Worm (Caenorhabditis elegans): ENCODE measurements around the gene K02C4.2.

ce11 chrII:8117426-8117825 lies 41.9 kb downstream of the K02C4.2 start:
- TF ChIP-seq akir-1 (GFP tag; optimal IDR thresholded peaks at IDR 0.05) (no peak), ztf-3 (GFP tag; optimal IDR thresholded peaks at IDR 0.05) (no peak), lir-1 (GFP tag; conservative IDR thresholded peaks at IDR 0.05) (no peak), ztf-28 (GFP tag; IDR thresholded peaks at IDR 0.05) (no peak), nfya-1 (tag; optimal IDR thresholded peaks at IDR 0.05; ENCODE audit: borderline replicate concordance, insufficient read depth) (no peak), rpc-1 (optimal IDR thresholded peaks at IDR 0.05) (no peak), rpc-1 (tag; optimal IDR thresholded peaks at IDR 0.05) (no peak), snpc-4 (GFP tag; optimal IDR thresholded peaks at IDR 0.05) (no peak), snpc-4 (tag; optimal IDR thresholded peaks at IDR 0.05) (no peak), repo-1 (tag; optimal IDR thresholded peaks at IDR 0.05) (no peak), ekl-4 (GFP tag; IDR thresholded peaks at IDR 0.05) (no peak), let-526 (GFP tag; IDR thresholded peaks at IDR 0.05) (no peak), ama-1 (optimal IDR thresholded peaks at IDR 0.05) (no peak), ama-1 (GFP tag; optimal IDR thresholded peaks at IDR 0.05) (no peak)

Data from whole organism, young adult.